Fruit fly (Drosophila melanogaster) whole organism: ENCODE results near the gene CG11095.

Experiments used
- CG8478 ChIP-seq: fragments of >200 bp; optimal IDR thresholded peaks from 2 replicates; lab custom pipeline; 2018; ENCODE audit warnings: inconsistent platforms
- pan ChIP-seq: fragments of >200 bp; optimal IDR thresholded peaks from 2 replicates; lab custom pipeline; 2017
- psq ChIP-seq: fragments of >200 bp; optimal IDR thresholded peaks from 2 replicates; lab custom pipeline; 2017
- usp ChIP-seq: fragments of >200 bp; optimal IDR thresholded peaks from 2 replicates; lab custom pipeline; 2017; ENCODE audit warnings: missing biosample characterization, missing genetic modification characterization, mixed read lengths

dm6 chrX:13817418-13818171 is 6.1 kb downstream of the CG11095 start:
- TF ChIP-seq usp (GFP tag; lab: Kevin White, UChicago) = no peak
- no peak for TF ChIP-seq psq (lab: Kevin White, UChicago)
- TF ChIP-seq CG8478 (lab: Kevin White, UChicago) = no peak
- no peak for TF ChIP-seq pan (lab: Kevin White, UChicago)
